Worm (Caenorhabditis elegans): ENCODE measurements around the gene ucr-1.
A peak's percentile ranks its signal among the peaks of the same experiment; 100 is the strongest.

The ucr-1 gene

ce11 chrIII:5570814-5571443, 21.0 kb upstream of the ucr-1 start:
- TF ChIP-seq T22C8.4 (GFP tag; IDR thresholded peaks at IDR 0.05) (no peak), klf-2 (GFP tag; conservative IDR thresholded peaks at IDR 0.05) (no peak), tab-1 (GFP tag; IDR thresholded peaks at IDR 0.05) (no peak), cog-1 (tag; optimal IDR thresholded peaks at IDR 0.05) (no peak), ref-1 (GFP tag; conservative IDR thresholded peaks at IDR 0.05) (no peak), flt-1 (GFP tag; IDR thresholded peaks at IDR 0.05) (no peak), med-1 (GFP tag; optimal IDR thresholded peaks at IDR 0.05; ENCODE audit: insufficient read depth) (no peak), ztf-29 (GFP tag; IDR thresholded peaks at IDR 0.05) (no peak), ztf-23 (GFP tag; IDR thresholded peaks at IDR 0.05) (no peak)

DNA sequence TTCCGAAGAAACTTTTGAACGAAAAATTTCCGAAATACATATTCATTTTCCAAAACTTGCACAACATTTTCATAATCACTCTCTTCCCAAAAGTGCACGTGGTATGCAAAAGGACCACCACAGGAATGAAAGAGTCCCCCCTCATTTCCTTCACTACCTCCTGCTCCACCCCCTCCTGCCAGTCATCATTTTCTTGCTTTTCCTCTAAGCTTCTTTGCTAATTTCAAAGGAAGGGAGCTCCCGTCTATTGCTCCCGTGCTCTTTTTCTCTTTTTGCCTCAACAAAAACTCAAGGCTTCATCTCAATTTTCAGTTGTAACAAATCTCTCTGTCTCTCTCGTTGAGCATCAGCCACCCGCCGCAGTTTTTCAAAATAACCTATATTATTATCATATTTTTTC, 19.1 kb upstream of the ucr-1 start:
- TF ChIP-seq flt-1 (GFP tag; IDR thresholded peaks at IDR 0.05) (no peak), cog-1 (tag; optimal IDR thresholded peaks at IDR 0.05) (no peak), ztf-29 (GFP tag; IDR thresholded peaks at IDR 0.05) (no peak), klf-2 (GFP tag; conservative IDR thresholded peaks at IDR 0.05) (no peak), T22C8.4 (GFP tag; IDR thresholded peaks at IDR 0.05) (no peak), tab-1 (GFP tag; IDR thresholded peaks at IDR 0.05) (no peak), med-1 (GFP tag; optimal IDR thresholded peaks at IDR 0.05; ENCODE audit: insufficient read depth) (no peak), ref-1 (GFP tag; conservative IDR thresholded peaks at IDR 0.05) (no peak)

- TF ChIP-seq med-1 (GFP tag; optimal IDR thresholded peaks at IDR 0.05; ENCODE audit: insufficient read depth) (no peak), ztf-29 (GFP tag; IDR thresholded peaks at IDR 0.05) (no peak), ref-1 (GFP tag; conservative IDR thresholded peaks at IDR 0.05) (no peak), cog-1 (tag; optimal IDR thresholded peaks at IDR 0.05) (no peak), ztf-23 (GFP tag; IDR thresholded peaks at IDR 0.05) (no peak), tab-1 (GFP tag; IDR thresholded peaks at IDR 0.05) (no peak), flt-1 (GFP tag; IDR thresholded peaks at IDR 0.05) (no peak), klf-2 (GFP tag; conservative IDR thresholded peaks at IDR 0.05) (no peak)
Observed at ce11 chrIII:5573694-5574093, 18.2 kb upstream of the ucr-1 start, which contains the start of gene molo-1. Gene molo-1, plus strand, starts transcription at chrIII:5573994.

DNA sequence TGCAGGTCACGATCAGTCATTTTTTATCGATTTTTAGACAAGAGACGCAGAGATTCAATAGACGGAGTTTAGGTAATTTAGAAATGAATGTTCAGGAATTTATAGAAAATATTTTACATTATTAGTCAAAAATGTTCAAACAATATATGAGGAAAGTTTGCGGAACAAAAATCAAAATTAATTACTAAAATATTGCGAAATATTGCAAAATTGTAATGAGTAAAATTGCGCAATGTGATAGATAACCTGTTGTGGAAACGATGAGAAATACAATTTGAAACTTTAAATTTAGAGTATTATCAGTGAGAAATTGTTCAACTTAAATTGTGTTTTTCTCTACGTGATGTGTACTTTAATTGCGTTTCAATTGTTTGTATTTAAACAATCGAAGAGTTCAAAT, 10.9 kb upstream of the ucr-1 start, which contains the start of gene F56D2.5:
F56D2.5 (minus strand) TSS at position 371 of the 400 bp plus-strand sequence.
- TF ChIP-seq cog-1 (tag; optimal IDR thresholded peaks at IDR 0.05) (no peak), ztf-23 (GFP tag; IDR thresholded peaks at IDR 0.05) (no peak), ztf-29 (GFP tag; IDR thresholded peaks at IDR 0.05) (no peak), ref-1 (GFP tag; conservative IDR thresholded peaks at IDR 0.05) (no peak)

DNA sequence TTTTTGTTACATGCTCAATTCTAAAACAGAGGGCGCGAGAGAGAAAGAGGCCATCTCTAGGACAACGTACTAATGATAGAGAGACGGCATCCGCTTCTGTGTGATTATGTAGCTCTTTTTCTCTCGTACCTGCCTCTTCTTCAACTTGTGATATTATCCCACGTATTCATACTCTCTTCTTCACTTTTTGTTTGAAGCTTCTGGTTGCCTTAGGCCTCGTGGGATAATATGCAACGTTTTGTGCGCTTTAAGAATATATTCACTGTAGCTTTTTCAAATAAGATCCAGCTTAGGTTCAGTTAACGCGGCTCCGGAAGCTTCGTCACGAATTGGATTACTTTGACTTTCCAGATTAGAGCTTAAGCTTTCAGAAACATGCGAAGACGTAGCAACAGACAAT, 9.2 kb upstream of the ucr-1 start, which contains the start of the genes F56D2.8 and uev-2:
F56D2.8 (minus strand) TSS at position 101 of the 400 bp plus-strand sequence.
uev-2 (plus strand) TSS at position 360 of the 400 bp plus-strand sequence.
- no peak for TF ChIP-seq flt-1 (GFP tag; IDR thresholded peaks at IDR 0.05)
- TF ChIP-seq ref-1 (GFP tag; conservative IDR thresholded peaks at IDR 0.05), result no peak
- no peak for TF ChIP-seq klf-2 (GFP tag; conservative IDR thresholded peaks at IDR 0.05)
- no peak for TF ChIP-seq ztf-29 (GFP tag; IDR thresholded peaks at IDR 0.05)
- no peak for TF ChIP-seq T22C8.4 (GFP tag; IDR thresholded peaks at IDR 0.05)
- no peak for TF ChIP-seq cog-1 (tag; optimal IDR thresholded peaks at IDR 0.05)
- no peak for TF ChIP-seq ztf-23 (GFP tag; IDR thresholded peaks at IDR 0.05)
- no peak for TF ChIP-seq med-1 (GFP tag; optimal IDR thresholded peaks at IDR 0.05; ENCODE audit: insufficient read depth)
- TF ChIP-seq tab-1 (GFP tag; IDR thresholded peaks at IDR 0.05), result no peak

ce11 chrIII:5584647-5585046, 7.3 kb upstream of the ucr-1 start, which contains the start of gene F56D2.3:
Gene F56D2.3, plus strand, starts transcription at chrIII:5584947.
- TF ChIP-seq flt-1 (GFP tag; IDR thresholded peaks at IDR 0.05) (no peak), med-1 (GFP tag; optimal IDR thresholded peaks at IDR 0.05; ENCODE audit: insufficient read depth) (no peak), ref-1 (GFP tag; conservative IDR thresholded peaks at IDR 0.05) (no peak), cog-1 (tag; optimal IDR thresholded peaks at IDR 0.05) (no peak), ztf-29 (GFP tag; IDR thresholded peaks at IDR 0.05) (no peak), T22C8.4 (GFP tag; IDR thresholded peaks at IDR 0.05) (no peak), tab-1 (GFP tag; IDR thresholded peaks at IDR 0.05) (no peak), klf-2 (GFP tag; conservative IDR thresholded peaks at IDR 0.05) (no peak), ztf-23 (GFP tag; IDR thresholded peaks at IDR 0.05) (no peak)

DNA sequence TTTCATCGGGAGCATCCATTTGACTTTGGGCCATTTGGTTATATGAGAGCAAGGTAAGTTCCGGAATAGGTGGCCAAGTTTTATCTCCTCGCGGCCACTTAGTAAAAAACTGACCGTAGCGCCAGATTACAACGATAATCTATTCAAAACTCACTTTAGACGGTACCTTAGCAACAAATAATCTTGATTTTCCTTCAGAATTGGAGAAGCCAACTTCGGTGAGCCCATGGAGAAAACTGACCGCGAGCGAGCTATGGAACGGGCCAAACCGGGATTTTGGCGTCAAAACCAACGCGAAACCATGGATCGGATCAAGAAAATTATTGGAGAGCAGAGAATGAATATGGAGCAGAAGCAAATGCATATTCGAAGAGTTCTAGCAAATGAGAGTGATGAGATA, 6.2 kb upstream of the ucr-1 start:
- TF ChIP-seq tab-1 (GFP tag; IDR thresholded peaks at IDR 0.05) (no peak), ztf-29 (GFP tag; IDR thresholded peaks at IDR 0.05) (no peak), flt-1 (GFP tag; IDR thresholded peaks at IDR 0.05) (no peak), med-1 (GFP tag; optimal IDR thresholded peaks at IDR 0.05; ENCODE audit: insufficient read depth) (no peak), ztf-23 (GFP tag; IDR thresholded peaks at IDR 0.05) (no peak), cog-1 (tag; optimal IDR thresholded peaks at IDR 0.05) (no peak), ref-1 (GFP tag; conservative IDR thresholded peaks at IDR 0.05) (no peak), klf-2 (GFP tag; conservative IDR thresholded peaks at IDR 0.05) (no peak), T22C8.4 (GFP tag; IDR thresholded peaks at IDR 0.05) (no peak)

DNA sequence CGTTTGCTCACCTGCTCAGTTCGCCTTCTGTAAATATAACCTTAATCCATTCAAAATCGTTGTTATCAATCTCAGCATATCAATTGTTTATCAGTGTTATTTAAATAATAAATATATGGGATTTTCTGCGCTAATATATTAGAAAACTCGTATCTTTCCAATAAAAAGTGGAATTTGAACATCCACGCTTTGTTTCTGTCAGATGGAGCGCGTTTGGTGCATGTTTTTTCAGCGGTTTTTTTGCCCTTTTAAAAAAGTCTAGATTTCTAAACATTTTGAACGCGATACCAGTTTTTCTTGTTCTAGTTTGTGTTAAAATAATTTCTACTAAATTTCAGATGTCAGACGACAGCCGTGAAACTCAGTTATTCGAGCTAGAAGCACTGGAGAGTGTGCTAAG, 5.0 kb upstream of the ucr-1 start, which contains the start of gene F56D2.2:
F56D2.2 (plus strand) TSS at position 339 of the 400 bp plus-strand sequence.
- no peak for TF ChIP-seq ref-1 (GFP tag; conservative IDR thresholded peaks at IDR 0.05)
- 0 out of 2 replicates have a peak, but pooled peaks have one; percentile 44 for TF ChIP-seq flt-1 (GFP tag; IDR thresholded peaks at IDR 0.05)

DNA sequence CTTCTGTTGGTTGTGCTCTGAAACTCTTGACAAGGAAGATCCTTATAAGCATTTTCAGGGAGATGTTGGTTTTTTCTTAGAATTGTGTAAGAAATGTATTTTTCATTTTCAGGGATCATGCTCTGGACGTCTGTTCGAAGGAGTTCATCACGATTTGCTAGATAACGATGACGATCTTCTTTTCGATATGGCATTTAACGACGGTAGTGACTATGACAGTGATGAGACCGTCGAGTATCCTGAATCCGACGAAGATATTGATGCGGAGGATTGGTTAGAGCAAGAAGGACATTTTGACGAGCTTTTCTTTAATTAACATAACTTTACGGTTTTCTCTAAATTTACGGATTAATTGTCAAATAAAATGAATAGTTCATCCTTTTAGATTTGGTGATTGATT, 3.2 kb upstream of the ucr-1 start:
- no peak for TF ChIP-seq ref-1 (GFP tag; conservative IDR thresholded peaks at IDR 0.05)
- TF ChIP-seq med-1 (GFP tag; optimal IDR thresholded peaks at IDR 0.05; ENCODE audit: insufficient read depth), result no peak
- TF ChIP-seq tab-1 (GFP tag; IDR thresholded peaks at IDR 0.05), result no peak
- no peak for TF ChIP-seq cog-1 (tag; optimal IDR thresholded peaks at IDR 0.05)
- TF ChIP-seq ztf-29 (GFP tag; IDR thresholded peaks at IDR 0.05), result no peak
- TF ChIP-seq klf-2 (GFP tag; conservative IDR thresholded peaks at IDR 0.05), result no peak
- no peak for TF ChIP-seq T22C8.4 (GFP tag; IDR thresholded peaks at IDR 0.05)
- TF ChIP-seq ztf-23 (GFP tag; IDR thresholded peaks at IDR 0.05), result no peak
- no peak for TF ChIP-seq flt-1 (GFP tag; IDR thresholded peaks at IDR 0.05)

DNA sequence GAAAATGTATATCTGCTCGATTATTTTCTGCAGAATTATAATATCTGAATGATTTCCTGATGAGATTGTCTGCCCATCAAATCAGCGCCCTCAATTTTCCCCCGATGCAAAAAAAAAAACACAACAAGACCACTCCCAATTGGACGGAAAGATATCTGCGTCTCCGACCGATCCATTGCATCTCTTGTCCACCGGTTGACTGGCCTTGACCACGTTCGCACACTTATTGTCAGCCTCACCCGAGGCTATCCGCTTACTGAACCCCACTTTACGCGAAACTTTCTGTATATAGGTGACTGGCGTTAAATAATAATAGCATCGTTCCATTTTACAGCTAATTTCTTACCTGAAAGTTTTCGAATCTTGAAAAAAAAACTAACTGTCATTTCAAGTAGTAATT, 2.4 kb downstream of the ucr-1 start:
- no peak for TF ChIP-seq cog-1 (tag; optimal IDR thresholded peaks at IDR 0.05)
- no peak for TF ChIP-seq klf-2 (GFP tag; conservative IDR thresholded peaks at IDR 0.05)
- no peak for TF ChIP-seq flt-1 (GFP tag; IDR thresholded peaks at IDR 0.05)
- TF ChIP-seq ref-1 (GFP tag; conservative IDR thresholded peaks at IDR 0.05), result no peak
- TF ChIP-seq T22C8.4 (GFP tag; IDR thresholded peaks at IDR 0.05), result no peak
- no peak for TF ChIP-seq ztf-23 (GFP tag; IDR thresholded peaks at IDR 0.05)
- TF ChIP-seq tab-1 (GFP tag; IDR thresholded peaks at IDR 0.05), result no peak
- no peak for TF ChIP-seq med-1 (GFP tag; optimal IDR thresholded peaks at IDR 0.05; ENCODE audit: insufficient read depth)
- TF ChIP-seq ztf-29 (GFP tag; IDR thresholded peaks at IDR 0.05), result no peak
